Worm (Caenorhabditis elegans) whole organism, L1 larva: Measurements from ENCODE around the gene scl-21.

ENCODE experiments used
- C04F5.9 ChIP-seq: sonication (generic microtip); optimal IDR thresholded peaks from 2 replicates; lab custom pipeline; 2016; ENCODE audit warnings: missing genetic modification characterization, missing compliant biosample characterization
- C34B4.2 ChIP-seq: sonication (generic microtip); optimal IDR thresholded peaks from 2 replicates; lab custom pipeline; 2017; ENCODE audit warnings: mild to moderate bottlenecking, missing genetic modification characterization, missing compliant biosample characterization
- F16B12.6 ChIP-seq: fragments of 150-350 bp; optimal IDR thresholded peaks from 2 replicates; lab custom pipeline; 2014; ENCODE audit warnings: missing biosample characterization, missing genetic modification characterization
- aha-1 ChIP-seq: fragments of 150-350 bp; optimal IDR thresholded peaks from 2 replicates; lab custom pipeline; 2014; ENCODE audit warnings: missing biosample characterization, missing genetic modification characterization
- alr-1 ChIP-seq: fragments of 200-800 bp; sonication (Bioruptor generic); optimal IDR thresholded peaks from 2 replicates; lab custom pipeline; 2018; ENCODE audit warnings: borderline replicate concordance, mild to moderate bottlenecking, missing genetic modification characterization, missing compliant biosample characterization
- aly-2 ChIP-seq: fragments of 150-350 bp; optimal IDR thresholded peaks from 2 replicates; lab custom pipeline; 2014; ENCODE audit warnings: missing biosample characterization, missing genetic modification characterization
- blmp-1 ChIP-seq: fragments of 150-350 bp; optimal IDR thresholded peaks from 2 replicates; lab custom pipeline; 2014; ENCODE audit warnings: missing biosample characterization, missing genetic modification characterization
- ceh-63 ChIP-seq: fragments of 200-800 bp; sonication (Bioruptor generic); optimal IDR thresholded peaks from 2 replicates; lab custom pipeline; 2018; ENCODE audit warnings: mild to moderate bottlenecking, missing genetic modification characterization, missing compliant biosample characterization
- ceh-8 ChIP-seq: fragments of 200-800 bp; sonication (Bioruptor generic); optimal IDR thresholded peaks from 2 replicates; lab custom pipeline; 2018; ENCODE audit warnings: mild to moderate bottlenecking, missing genetic modification characterization, moderate library complexity, missing compliant biosample characterization
- ces-1 ChIP-seq: fragments of 150-350 bp; optimal IDR thresholded peaks from 2 replicates; lab custom pipeline; 2014; ENCODE audit warnings: missing biosample characterization, missing genetic modification reagents, missing genetic modification characterization
- dpl-1 ChIP-seq, 3 experiments: fragments of 150-350 bp in 2 of 3; sonication (generic microtip) in 1 of 3; optimal IDR thresholded peaks; 2 replicates each; lab custom pipeline; 2014 to 2017; ENCODE audit warnings: missing biosample characterization in 3 of 3, missing genetic modification characterization in 3 of 3, missing genetic modification reagents in 3 of 3
- dsc-1 ChIP-seq: sonication (generic microtip); optimal IDR thresholded peaks from 2 replicates; lab custom pipeline; 2016; ENCODE audit warnings: mild to moderate bottlenecking, missing genetic modification characterization, missing compliant biosample characterization
- efl-1 ChIP-seq, 4 experiments: fragments of 150-350 bp; optimal IDR thresholded peaks in 3 of 4; peaks in 1 of 4; 1 replicate in 1 of 4; 2 replicates in 3 of 4; lab custom pipeline; 2014; ENCODE audit warnings: missing biosample characterization in 2 of 4, missing genetic modification characterization in 2 of 4, missing genetic modification reagents in 2 of 4
- efl-3 ChIP-seq: fragments of 200-800 bp; sonication (Bioruptor generic); optimal IDR thresholded peaks from 2 replicates; lab custom pipeline; 2018; ENCODE audit warnings: mild to moderate bottlenecking, missing genetic modification characterization, missing compliant biosample characterization
- ets-5 ChIP-seq: fragments of 200-800 bp; sonication (Bioruptor generic); IDR thresholded peaks from 2 replicates; pipeline ENCODE4 v1.3.6; 2022; ENCODE audit warnings: missing genetic modification characterization, missing compliant biosample characterization
- fkh-10 ChIP-seq: sonication (generic microtip); optimal IDR thresholded peaks from 2 replicates; lab custom pipeline; 2017; ENCODE audit warnings: missing biosample characterization, missing genetic modification reagents, missing genetic modification characterization
- fkh-8 ChIP-seq: sonication (generic microtip); optimal IDR thresholded peaks from 2 replicates; lab custom pipeline; 2016; ENCODE audit warnings: mild to moderate bottlenecking, missing genetic modification characterization, missing compliant biosample characterization
- fos-1 ChIP-seq: fragments of 150-350 bp; optimal IDR thresholded peaks from 2 replicates; lab custom pipeline; 2014; ENCODE audit warnings: missing biosample characterization, missing genetic modification characterization
- grh-1 ChIP-seq: fragments of 200-800 bp; sonication (Bioruptor generic); IDR thresholded peaks from 2 replicates; pipeline ENCODE4 v1.3.6; 2022; ENCODE audit warnings: missing genetic modification reagents, missing genetic modification characterization, missing compliant biosample characterization
- hlh-17 ChIP-seq: fragments of 200-800 bp; sonication (Bioruptor generic); optimal IDR thresholded peaks from 2 replicates; lab custom pipeline; 2018; ENCODE audit warnings: missing genetic modification characterization, mild to moderate bottlenecking, missing compliant biosample characterization, moderate library complexity, borderline replicate concordance
- hlh-4 ChIP-seq: sonication (generic microtip); optimal IDR thresholded peaks from 2 replicates; lab custom pipeline; 2016; ENCODE audit warnings: mild to moderate bottlenecking, missing genetic modification characterization, missing compliant biosample characterization
- jun-1 ChIP-seq: fragments of 150-350 bp; optimal IDR thresholded peaks from 2 replicates; lab custom pipeline; 2014; ENCODE audit warnings: missing biosample characterization, missing genetic modification reagents, missing genetic modification characterization
- lin-14 ChIP-seq: fragments of 200-800 bp; sonication (Bioruptor generic); optimal IDR thresholded peaks from 2 replicates; lab custom pipeline; 2018; ENCODE audit warnings: mild to moderate bottlenecking, missing genetic modification characterization, moderate library complexity, missing compliant biosample characterization
- lin-35 ChIP-seq, 2 experiments: fragments of 150-350 bp; optimal IDR thresholded peaks; 2 replicates each; lab custom pipeline; 2014; ENCODE audit warnings: missing biosample characterization in 2 of 2, missing genetic modification characterization in 2 of 2, missing genetic modification reagents in 2 of 2
- lir-3 ChIP-seq: sonication (generic microtip); optimal IDR thresholded peaks from 2 replicates; lab custom pipeline; 2016; ENCODE audit warnings: mild to moderate bottlenecking, missing genetic modification characterization, moderate library complexity, missing compliant biosample characterization; ENCODE audit not compliant: poor library complexity
- lsy-2 ChIP-seq, 2 experiments: fragments of 150-350 bp; optimal IDR thresholded peaks; 2 replicates each; lab custom pipeline; 2014; ENCODE audit warnings: missing biosample characterization in 2 of 2, missing genetic modification characterization in 2 of 2
- mab-9 ChIP-seq: fragments of 200-800 bp; sonication (Bioruptor generic); IDR thresholded peaks from 2 replicates; pipeline ENCODE4 v1.3.6; 2022; ENCODE audit warnings: missing genetic modification reagents, missing genetic modification characterization, missing compliant biosample characterization
- mef-2 ChIP-seq: fragments of 150-350 bp; optimal IDR thresholded peaks from 2 replicates; lab custom pipeline; 2014; ENCODE audit warnings: missing biosample characterization, missing genetic modification characterization
- mep-1 ChIP-seq: fragments of 150-350 bp; optimal IDR thresholded peaks from 2 replicates; lab custom pipeline; 2014; ENCODE audit warnings: missing biosample characterization, missing genetic modification characterization
- nhr-11 ChIP-seq: fragments of 150-350 bp; optimal IDR thresholded peaks from 2 replicates; lab custom pipeline; 2014; ENCODE audit warnings: missing biosample characterization, missing genetic modification characterization
- nhr-12 ChIP-seq: sonication (generic microtip); optimal IDR thresholded peaks from 2 replicates; lab custom pipeline; 2017; ENCODE audit warnings: missing biosample characterization, missing genetic modification characterization
- nhr-19 ChIP-seq: fragments of 200-800 bp; sonication (Bioruptor generic); conservative IDR thresholded peaks from 2 replicates; pipeline ENCODE4 v1.3.6; 2022; ENCODE audit warnings: missing genetic modification characterization, missing compliant biosample characterization
- nhr-237 ChIP-seq: fragments of 150-350 bp; optimal IDR thresholded peaks from 2 replicates; lab custom pipeline; 2014; ENCODE audit warnings: missing biosample characterization, missing genetic modification characterization
- nhr-47 ChIP-seq: sonication (generic microtip); optimal IDR thresholded peaks from 2 replicates; lab custom pipeline; 2016; ENCODE audit warnings: mild to moderate bottlenecking, missing genetic modification characterization, moderate library complexity, missing compliant biosample characterization
- nhr-71 ChIP-seq: sonication (generic microtip); optimal IDR thresholded peaks from 2 replicates; lab custom pipeline; 2016; ENCODE audit warnings: mild to moderate bottlenecking, missing genetic modification characterization, moderate library complexity, missing compliant biosample characterization
- nhr-77 ChIP-seq: fragments of 150-350 bp; optimal IDR thresholded peaks from 2 replicates; lab custom pipeline; 2014; ENCODE audit warnings: missing biosample characterization, missing genetic modification characterization
- nhr-84 ChIP-seq: sonication (generic microtip); optimal IDR thresholded peaks from 2 replicates; lab custom pipeline; 2017; ENCODE audit warnings: missing biosample characterization, missing genetic modification characterization
- nhr-85 ChIP-seq: sonication (generic microtip); peaks from one replicate; lab custom pipeline; 2016; ENCODE audit warnings: missing genetic modification characterization, inconsistent platforms, missing compliant biosample characterization
- nhr-90 ChIP-seq: sonication (generic microtip); optimal IDR thresholded peaks from 2 replicates; lab custom pipeline; 2016; ENCODE audit warnings: mild to moderate bottlenecking, missing genetic modification characterization, missing compliant biosample characterization; ENCODE audit not compliant: poor library complexity
- pag-3 ChIP-seq: sonication (generic microtip); optimal IDR thresholded peaks from 2 replicates; lab custom pipeline; 2017; ENCODE audit warnings: missing genetic modification characterization, mild to moderate bottlenecking, missing compliant biosample characterization, antibody characterized with exemption, borderline replicate concordance; ENCODE audit not compliant: insufficient read depth
- rnt-1 ChIP-seq: sonication (generic microtip); optimal IDR thresholded peaks from 2 replicates; lab custom pipeline; 2016; ENCODE audit warnings: mild to moderate bottlenecking, missing genetic modification characterization, moderate library complexity, missing compliant biosample characterization
- snpc-4 ChIP-seq: fragments of 150-350 bp; optimal IDR thresholded peaks from 2 replicates; lab custom pipeline; 2014; ENCODE audit warnings: missing biosample characterization, missing genetic modification characterization
- sup-37 ChIP-seq: fragments of 200-800 bp; sonication (Bioruptor generic); optimal IDR thresholded peaks from 2 replicates; lab custom pipeline; 2018; ENCODE audit warnings: mild to moderate bottlenecking, missing genetic modification characterization, missing compliant biosample characterization
- unc-130 ChIP-seq: fragments of 150-350 bp; optimal IDR thresholded peaks from 2 replicates; lab custom pipeline; 2017; ENCODE audit warnings: missing biosample characterization, missing genetic modification characterization, inconsistent platforms
- vab-15 ChIP-seq: sonication (generic microtip); optimal IDR thresholded peaks from 2 replicates; lab custom pipeline; 2017; ENCODE audit warnings: missing genotype, mild to moderate bottlenecking, missing genetic modification characterization, missing compliant biosample characterization
- xbp-1 ChIP-seq: sonication (generic microtip); optimal IDR thresholded peaks from 2 replicates; lab custom pipeline; 2016; ENCODE audit warnings: missing genetic modification characterization, missing compliant biosample characterization

The scl-21 gene

DNA sequence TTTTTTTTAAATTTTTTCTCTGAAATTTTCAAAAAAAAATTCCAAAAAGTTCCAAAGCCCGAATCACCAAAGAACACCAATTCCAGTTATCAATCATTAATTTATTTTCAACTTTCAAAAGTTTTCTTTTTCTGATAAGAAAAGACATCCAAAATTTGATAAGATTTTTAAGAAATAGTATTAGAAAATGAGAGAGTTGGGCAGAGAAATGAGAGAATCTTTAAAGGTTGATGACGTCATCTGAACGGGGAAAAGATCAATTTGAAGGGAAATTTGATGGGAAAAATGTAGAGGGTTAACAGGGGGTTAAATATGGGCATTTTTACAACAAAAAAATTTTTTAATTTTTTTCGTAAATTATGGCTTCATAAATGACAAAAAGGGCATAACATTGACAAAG is 38.0 kb upstream of the scl-21 start (continued):
- TF ChIP-seq hlh-17 (GFP tag; lab: Kevin White, UChicago): no peak
- no peak for TF ChIP-seq ces-1 (GFP tag; lab: Kevin White, UChicago)
- peak; percentile 7 for TF ChIP-seq blmp-1 (tag; lab: Kevin White, UChicago)
- peak; percentile 84 for TF ChIP-seq nhr-85
- TF ChIP-seq lin-35 (GFP tag; optimal IDR thresholded peaks at IDR 0.05; lab: Kevin White, UChicago): peak in 1 of 2 experiments; percentile 30
- TF ChIP-seq nhr-71 (tag; lab: Kevin White, UChicago): peak; percentile 32
- TF ChIP-seq nhr-19: peak; percentile 75
- no peak for TF ChIP-seq nhr-84 (tag; lab: Kevin White, UChicago)
- no peak for TF ChIP-seq jun-1
- TF ChIP-seq unc-130: no peak
- TF ChIP-seq nhr-237 (tag; lab: Kevin White, UChicago): no peak
- no peak for TF ChIP-seq snpc-4 (tag; lab: Kevin White, UChicago)
- no peak for TF ChIP-seq nhr-12 (tag; lab: Kevin White, UChicago)
- TF ChIP-seq fkh-8 (tag; lab: Kevin White, UChicago): no peak
- no peak for TF ChIP-seq vab-15 (tag; lab: Kevin White, UChicago)
- no peak for TF ChIP-seq pag-3
- TF ChIP-seq fos-1 (tag; lab: Kevin White, UChicago): no peak
- no peak for TF ChIP-seq alr-1 (tag; lab: Kevin White, UChicago)
- TF ChIP-seq xbp-1 (tag; lab: Kevin White, UChicago): no peak
- TF ChIP-seq ceh-8 (GFP tag; lab: Kevin White, UChicago): no peak
- no peak for TF ChIP-seq aha-1 (tag; lab: Kevin White, UChicago)
- TF ChIP-seq mab-9 (GFP tag; lab: Robert Waterston, UW): no peak
- no peak for TF ChIP-seq F16B12.6 (tag; lab: Kevin White, UChicago)
- TF ChIP-seq mef-2 (tag; lab: Kevin White, UChicago): no peak
- TF ChIP-seq ceh-63 (GFP tag; lab: Kevin White, UChicago): no peak
- TF ChIP-seq lir-3 (tag; lab: Kevin White, UChicago): no peak
- TF ChIP-seq nhr-47 (tag; lab: Kevin White, UChicago): no peak
- no peak for TF ChIP-seq efl-3 (GFP tag; lab: Kevin White, UChicago)
- TF ChIP-seq nhr-77 (tag; lab: Kevin White, UChicago): no peak
- TF ChIP-seq fkh-10 (GFP tag; lab: Kevin White, UChicago): no peak

- TF ChIP-seq ets-5 (no peak), dsc-1 (peak; percentile 35), C04F5.9 (tag; lab: Kevin White, UChicago) (no peak), nhr-47 (tag; lab: Kevin White, UChicago) (peak; percentile 5), efl-3 (GFP tag; lab: Kevin White, UChicago) (no peak)
Observed at ce11 chrV:19533010-19533409, 37.5 kb upstream of the scl-21 start, which contains the start of gene Y43F8B.2. Gene Y43F8B.2 (minus strand): TSS chrV:19533110.

DNA sequence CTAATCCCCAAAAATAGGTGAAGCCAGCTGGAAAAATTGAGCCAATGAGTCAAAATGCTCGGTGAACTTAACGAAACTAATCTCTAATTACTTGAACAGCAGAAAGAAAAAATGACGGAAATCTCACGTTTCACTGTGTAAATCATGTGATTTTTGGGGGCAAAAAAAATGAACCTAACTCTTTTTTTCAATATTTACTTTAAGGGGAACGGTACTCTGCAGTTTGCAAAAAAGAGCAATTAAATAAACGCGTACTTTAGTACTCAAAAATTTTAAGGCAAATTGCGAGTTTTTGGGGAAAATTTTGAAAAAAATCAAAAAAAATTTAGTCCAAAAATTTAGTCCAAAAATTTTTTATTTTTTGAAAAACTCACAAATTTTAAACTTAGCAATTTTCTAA is 35.5 kb upstream of the scl-21 start:
- peak; percentile 22 for TF ChIP-seq fkh-8 (tag; lab: Kevin White, UChicago)
- no peak for TF ChIP-seq dsc-1
- peak; percentile 36 for TF ChIP-seq lin-14

DNA sequence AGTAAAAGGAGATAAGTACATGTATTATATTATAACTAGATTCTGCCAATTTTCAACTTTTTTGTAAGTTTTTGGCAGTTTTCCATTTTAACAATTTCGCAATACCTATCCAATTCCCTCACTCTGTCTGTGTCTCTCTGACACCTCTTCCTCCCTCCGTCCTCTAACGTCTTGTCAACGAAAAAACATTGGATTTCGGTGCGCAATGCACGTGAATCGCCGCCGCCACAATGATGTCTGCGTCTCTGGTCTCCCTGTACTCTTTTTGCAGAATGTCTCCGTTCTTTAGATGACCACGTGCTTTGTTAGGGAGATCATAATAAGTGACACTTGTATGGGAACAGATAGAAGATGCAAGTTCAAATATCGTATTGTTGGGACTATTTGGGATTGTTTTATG is 33.7 kb upstream of the scl-21 start:
- no peak for TF ChIP-seq ets-5
- peak; percentile 90 for TF ChIP-seq grh-1 (GFP tag; lab: Robert Waterston, UW)
- TF ChIP-seq efl-1 (optimal IDR thresholded peaks at IDR 0.05; lab: Kevin White, UChicago): peak; percentile 81 to 84
- peak; percentile 51 to 95 for TF ChIP-seq efl-1 (GFP tag; optimal IDR thresholded peaks at IDR 0.05 in 1 of 2; lab: Kevin White, UChicago)
- TF ChIP-seq dpl-1 (GFP tag; optimal IDR thresholded peaks at IDR 0.05; lab: Kevin White, UChicago): peak; percentile 65 to 68 (median 67)
- TF ChIP-seq nhr-90 (tag; lab: Kevin White, UChicago): peak; percentile 98
- peak; percentile 75 for TF ChIP-seq sup-37 (GFP tag; lab: Kevin White, UChicago)
- peak; percentile 90 for TF ChIP-seq rnt-1 (tag; lab: Kevin White, UChicago)
- peak; percentile 97 for TF ChIP-seq mep-1 (tag; lab: Kevin White, UChicago)
- no peak for TF ChIP-seq hlh-4 (tag; lab: Kevin White, UChicago)
- TF ChIP-seq nhr-11 (tag; lab: Kevin White, UChicago): peak; percentile 68
- no peak for TF ChIP-seq hlh-17 (GFP tag; lab: Kevin White, UChicago)
- peak; percentile 7 for TF ChIP-seq vab-15 (tag; lab: Kevin White, UChicago)
- TF ChIP-seq C34B4.2 (tag; lab: Kevin White, UChicago): no peak
- TF ChIP-seq aly-2 (tag; lab: Kevin White, UChicago): no peak
- no peak for TF ChIP-seq pag-3
- no peak for TF ChIP-seq ces-1 (GFP tag; lab: Kevin White, UChicago)
- TF ChIP-seq lsy-2 (tag; optimal IDR thresholded peaks at IDR 0.05; lab: Kevin White, UChicago): peak; percentile 88 to 91
